Fruit fly (Drosophila melanogaster) whole organism, embryonic: ENCODE results near the gene CG14511.
A peak's percentile ranks its signal among the peaks of the same experiment; 100 is the strongest.

Experiments used
- Atf6 ChIP-seq: fragments of 200-800 bp; sonication (Bioruptor generic); IDR thresholded peaks from 2 replicates; pipeline ENCODE4 v1.3.6; 2022; ENCODE audit warnings: missing biosample characterization, missing genetic modification characterization
- B-H2 ChIP-seq: fragments of 200-800 bp; sonication (Bioruptor generic); optimal IDR thresholded peaks from 2 replicates; lab custom pipeline; 2018; ENCODE audit warnings: missing biosample characterization, mild to moderate bottlenecking, missing genetic modification characterization
- CG10274 ChIP-seq: fragments of 200-800 bp; sonication (Bioruptor generic); optimal IDR thresholded peaks from 3 replicates; lab custom pipeline; 2017; ENCODE audit warnings: missing biosample characterization, mild to moderate bottlenecking, missing genetic modification characterization
- CG12236 ChIP-seq: fragments of 200-800 bp; sonication (Bioruptor generic); optimal IDR thresholded peaks from 2 replicates; lab custom pipeline; 2016; ENCODE audit warnings: missing biosample characterization, missing genetic modification characterization
- CG1233 ChIP-seq: fragments of 200-800 bp; sonication (Bioruptor generic); optimal IDR thresholded peaks from 4 replicates; lab custom pipeline; 2018; ENCODE audit warnings: missing biosample characterization, mild to moderate bottlenecking, missing genetic modification characterization
- CG12391 ChIP-seq: fragments of 200-800 bp; sonication (Bioruptor generic); optimal IDR thresholded peaks from 3 replicates; lab custom pipeline; 2018; ENCODE audit warnings: missing biosample characterization, mild to moderate bottlenecking, missing genetic modification characterization, moderate library complexity
- CG12769 ChIP-seq: fragments of 200-800 bp; sonication (Bioruptor generic); optimal IDR thresholded peaks from 2 replicates; lab custom pipeline; 2019; ENCODE audit warnings: missing biosample characterization, mild to moderate bottlenecking, missing genetic modification characterization, moderate library complexity
- CG13287 ChIP-seq: fragments of 200-800 bp; sonication (Bioruptor generic); IDR thresholded peaks from 2 replicates; pipeline ENCODE4 v1.3.6; 2022; ENCODE audit warnings: missing biosample characterization, missing genetic modification characterization; ENCODE audit not compliant: partially characterized antibody
- CG13424 ChIP-seq: fragments of 200-800 bp; sonication (Bioruptor generic); optimal IDR thresholded peaks from 2 replicates; lab custom pipeline; 2019; ENCODE audit warnings: missing biosample characterization, mild to moderate bottlenecking, missing genetic modification characterization, moderate library complexity
- CG14710 ChIP-seq: fragments of 200-800 bp; sonication (Bioruptor generic); optimal IDR thresholded peaks from 3 replicates; lab custom pipeline; 2019; ENCODE audit warnings: missing biosample characterization, mild to moderate bottlenecking, missing genetic modification characterization, moderate library complexity
- CG15601 ChIP-seq: fragments of 200-800 bp; sonication (Bioruptor generic); optimal IDR thresholded peaks from 3 replicates; lab custom pipeline; 2019; ENCODE audit warnings: missing biosample characterization, mild to moderate bottlenecking, missing genetic modification characterization, moderate library complexity
- CG18011 ChIP-seq: fragments of 200-800 bp; sonication (Bioruptor generic); optimal IDR thresholded peaks from 2 replicates; lab custom pipeline; 2017; ENCODE audit warnings: missing biosample characterization, missing genetic modification characterization, mild to moderate bottlenecking, moderate library complexity, missing genotype
- CG18262 ChIP-seq: fragments of 200-800 bp; optimal IDR thresholded peaks from 3 replicates; lab custom pipeline; 2019; ENCODE audit warnings: missing biosample characterization, mild to moderate bottlenecking, missing genetic modification characterization, moderate library complexity
- CG2120 ChIP-seq: fragments of 200-800 bp; sonication (Bioruptor generic); optimal IDR thresholded peaks from 3 replicates; lab custom pipeline; 2016; ENCODE audit warnings: missing biosample characterization, missing genetic modification characterization
- CG30020 ChIP-seq: fragments of 200-800 bp; optimal IDR thresholded peaks from 2 replicates; lab custom pipeline; 2019; ENCODE audit warnings: missing biosample characterization, mild to moderate bottlenecking, missing genetic modification characterization, moderate library complexity
- CG31388 ChIP-seq: fragments of 200-800 bp; sonication (Bioruptor generic); optimal IDR thresholded peaks from 2 replicates; lab custom pipeline; 2016; ENCODE audit warnings: missing biosample characterization, missing genetic modification characterization
- CG4424 ChIP-seq: fragments of 200-800 bp; sonication (Bioruptor generic); optimal IDR thresholded peaks from 3 replicates; lab custom pipeline; 2016; ENCODE audit warnings: missing biosample characterization, missing genetic modification characterization
- CG7372 ChIP-seq: fragments of 200-800 bp; sonication (Bioruptor generic); IDR thresholded peaks from 2 replicates; pipeline ENCODE4 v1.3.6; 2022; ENCODE audit warnings: missing biosample characterization, missing genetic modification characterization
- CG7963 ChIP-seq: fragments of 200-800 bp; sonication (Bioruptor generic); IDR thresholded peaks from 3 replicates; pipeline ENCODE4 v1.3.6; 2022; ENCODE audit warnings: missing biosample characterization, missing genetic modification characterization; ENCODE audit not compliant: partially characterized antibody
- D19A ChIP-seq: fragments of 200-800 bp; optimal IDR thresholded peaks from 3 replicates; lab custom pipeline; 2019; ENCODE audit warnings: missing biosample characterization, mild to moderate bottlenecking, missing genetic modification characterization, moderate library complexity
- Dip2 ChIP-seq: fragments of 200-800 bp; sonication (Bioruptor generic); IDR thresholded peaks from 2 replicates; pipeline ENCODE4 v1.3.6; 2022; ENCODE audit warnings: missing biosample characterization, missing genetic modification characterization
- Dll ChIP-seq: fragments of 200-800 bp; sonication (Bioruptor generic); IDR thresholded peaks from 4 replicates; pipeline ENCODE4 v1.3.6; 2022; ENCODE audit warnings: missing biosample characterization, missing genetic modification characterization; ENCODE audit not compliant: partially characterized antibody
- Dp ChIP-seq: fragments of 200-800 bp; sonication (Bioruptor generic); optimal IDR thresholded peaks from 2 replicates; lab custom pipeline; 2018; ENCODE audit warnings: missing biosample characterization, mild to moderate bottlenecking, missing genetic modification characterization, moderate library complexity
- Eip74EF ChIP-seq, 2 experiments: fragments of 200-800 bp in 1 of 2; fragments of >200 bp in 1 of 2; sonication (Bioruptor generic) in 1 of 2; optimal IDR thresholded peaks; 2 replicates each; lab custom pipeline; 2017 to 2019; ENCODE audit warnings: missing biosample characterization in 2 of 2, missing genetic modification characterization in 2 of 2, mild to moderate bottlenecking in 1 of 2, moderate library complexity in 1 of 2
- HmgZ ChIP-seq: fragments of 200-800 bp; sonication (Bioruptor generic); optimal IDR thresholded peaks from 2 replicates; lab custom pipeline; 2018; ENCODE audit warnings: missing biosample characterization, mild to moderate bottlenecking, missing genetic modification characterization
- Trl ChIP-seq, 3 experiments: fragments of >200 bp in 2 of 3; fragments of 200-800 bp in 1 of 3; sonication (Bioruptor generic) in 1 of 3; optimal IDR thresholded peaks; 2 replicates in 1 of 3; 3 replicates in 2 of 3; lab custom pipeline; 2016 to 2017; ENCODE audit warnings: missing biosample characterization in 1 of 3, missing genetic modification characterization in 1 of 3
- YL-1 ChIP-seq: fragments of 200-800 bp; sonication (Bioruptor generic); optimal IDR thresholded peaks from 3 replicates; lab custom pipeline; 2017; ENCODE audit warnings: missing biosample characterization, mild to moderate bottlenecking, missing genetic modification characterization
- ab ChIP-seq: fragments of 200-800 bp; sonication (Bioruptor generic); optimal IDR thresholded peaks from 2 replicates; lab custom pipeline; 2016; ENCODE audit warnings: missing biosample characterization, missing genetic modification characterization
- br ChIP-seq: fragments of >200 bp; optimal IDR thresholded peaks from 2 replicates; lab custom pipeline; 2017
- cad ChIP-seq: fragments of >200 bp; optimal IDR thresholded peaks from 2 replicates; lab custom pipeline; 2017; ENCODE audit warnings: missing biosample characterization, missing genetic modification characterization
- crol ChIP-seq: fragments of 200-800 bp; sonication (Bioruptor generic); IDR thresholded peaks from 2 replicates; pipeline ENCODE4 v1.3.6; 2022; ENCODE audit warnings: missing biosample characterization, missing genetic modification characterization
- fru ChIP-seq: fragments of >200 bp; optimal IDR thresholded peaks from 2 replicates; lab custom pipeline; 2017
- ftz-f1 ChIP-seq: fragments of 200-800 bp; sonication (Bioruptor generic); optimal IDR thresholded peaks from 2 replicates; lab custom pipeline; 2016; ENCODE audit warnings: missing biosample characterization, missing genetic modification characterization
- hb ChIP-seq: fragments of 200-800 bp; sonication (Bioruptor generic); IDR thresholded peaks from 3 replicates; pipeline ENCODE4 v1.3.6; 2022; ENCODE audit warnings: missing biosample characterization, missing genetic modification characterization; ENCODE audit not compliant: partially characterized antibody
- her ChIP-seq: fragments of 200-800 bp; sonication (Bioruptor generic); optimal IDR thresholded peaks from 2 replicates; lab custom pipeline; 2016; ENCODE audit warnings: missing biosample characterization, missing genetic modification characterization
- lilli ChIP-seq: fragments of 200-800 bp; sonication (Bioruptor generic); optimal IDR thresholded peaks from 3 replicates; lab custom pipeline; 2016; ENCODE audit warnings: missing biosample characterization, missing genetic modification characterization
- mld ChIP-seq: fragments of 200-800 bp; sonication (Bioruptor generic); IDR thresholded peaks from 3 replicates; pipeline ENCODE4 v1.3.6; 2022; ENCODE audit warnings: missing biosample characterization, missing genetic modification characterization; ENCODE audit not compliant: partially characterized antibody
- nom ChIP-seq: fragments of 200-800 bp; sonication (Bioruptor generic); optimal IDR thresholded peaks from 2 replicates; lab custom pipeline; 2017; ENCODE audit warnings: missing biosample characterization, missing genetic modification characterization, mild to moderate bottlenecking, moderate library complexity, missing genetic modification reagents
- odd ChIP-seq: fragments of 200-800 bp; sonication (Bioruptor generic); optimal IDR thresholded peaks from 2 replicates; lab custom pipeline; 2017; ENCODE audit warnings: missing biosample characterization, mild to moderate bottlenecking, missing genetic modification characterization
- org-1 ChIP-seq: fragments of 200-800 bp; sonication (Bioruptor generic); optimal IDR thresholded peaks from 2 replicates; lab custom pipeline; 2017; ENCODE audit warnings: missing biosample characterization, missing genetic modification characterization
- otp ChIP-seq: fragments of 200-800 bp; sonication (Bioruptor generic); IDR thresholded peaks from 3 replicates; pipeline ENCODE4, ENCODE4 v1.3.6; 2022; ENCODE audit warnings: missing biosample characterization, missing genetic modification characterization
- pzg ChIP-seq: fragments of 200-800 bp; sonication (Bioruptor generic); optimal IDR thresholded peaks from 3 replicates; lab custom pipeline; 2018; ENCODE audit warnings: missing biosample characterization, mild to moderate bottlenecking, missing genetic modification characterization, moderate library complexity
- repo ChIP-seq: fragments of 200-800 bp; sonication (Bioruptor generic); optimal IDR thresholded peaks from 2 replicates; lab custom pipeline; 2016; ENCODE audit warnings: missing biosample characterization, missing genetic modification characterization
- sens ChIP-seq: fragments of 200-800 bp; sonication (Bioruptor generic); peaks from one replicate; lab custom pipeline; 2016; ENCODE audit warnings: missing biosample characterization, missing genetic modification characterization
- shn ChIP-seq: fragments of 200-800 bp; sonication (Bioruptor generic); optimal IDR thresholded peaks from 3 replicates; lab custom pipeline; 2016; ENCODE audit warnings: missing biosample characterization, missing genetic modification characterization
- slou ChIP-seq: fragments of 200-800 bp; sonication (Bioruptor generic); optimal IDR thresholded peaks from 3 replicates; lab custom pipeline; 2016; ENCODE audit warnings: missing biosample characterization, missing genetic modification characterization
- tap ChIP-seq: fragments of 200-800 bp; optimal IDR thresholded peaks from 3 replicates; lab custom pipeline; 2019; ENCODE audit warnings: missing biosample characterization, mild to moderate bottlenecking, missing genetic modification characterization, moderate library complexity
- zen2 ChIP-seq: fragments of 200-800 bp; sonication (Bioruptor generic); IDR thresholded peaks from 3 replicates; pipeline ENCODE4 v1.3.6; 2022; ENCODE audit warnings: missing biosample characterization, missing genetic modification characterization; ENCODE audit not compliant: partially characterized antibody

Gene CG14511

DNA sequence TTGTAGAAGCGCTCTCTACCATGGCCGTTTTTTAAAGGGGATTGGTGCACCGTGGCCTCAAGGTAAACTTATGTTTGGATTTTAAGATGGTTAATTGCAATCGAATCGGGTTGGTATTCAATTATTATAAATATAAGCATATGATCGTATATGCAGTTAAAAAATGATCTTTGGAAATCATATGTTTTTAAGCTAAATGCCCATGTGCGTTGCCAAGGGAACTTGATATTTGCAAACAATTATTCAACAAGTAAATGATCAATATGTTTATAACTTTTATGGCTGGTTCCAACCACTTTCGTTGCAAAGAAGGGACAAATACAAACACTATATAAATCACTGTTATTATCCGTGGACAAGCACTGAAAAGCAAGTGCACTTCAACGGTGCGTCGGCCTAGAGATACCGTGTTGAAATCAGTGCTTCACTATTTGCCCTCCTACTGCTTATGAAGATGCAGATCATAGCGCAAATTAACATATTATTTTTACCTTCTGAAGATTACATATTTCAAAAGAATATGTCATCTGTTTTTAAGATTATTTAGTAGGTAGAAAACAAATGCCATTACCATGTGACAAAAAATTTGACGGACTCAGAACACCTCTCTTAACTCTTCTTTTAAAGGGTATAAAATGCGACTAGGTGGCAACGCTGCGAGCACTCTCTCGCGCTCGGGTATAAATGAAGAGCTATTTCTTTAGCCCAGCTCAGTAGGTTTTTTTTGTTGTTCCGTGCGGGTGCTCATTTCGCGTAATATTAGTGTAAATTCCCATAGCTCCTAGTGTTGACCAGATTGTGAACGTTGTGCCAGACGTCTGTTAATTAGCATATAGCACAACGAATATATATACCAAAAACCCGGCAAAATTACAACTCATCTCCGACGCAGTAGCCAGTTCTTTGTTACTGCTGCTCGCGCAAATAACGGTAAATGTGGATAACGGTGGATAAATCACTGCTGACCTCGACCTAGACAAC is 11.0 kb upstream of the CG14511 start, which contains the start of gene rdog (continued):
- TF ChIP-seq Dll (no peak), odd (GFP tag; lab: Kevin White, UChicago) (peak; percentile 71), her (GFP tag; lab: Kevin White, UChicago) (peak; percentile 60), CG2120 (peak; percentile 88), CG13424 (peak; percentile 77), CG18262 (tag; lab: Kevin White, UChicago) (peak; percentile 60), pzg (peak; percentile 20), CG31388 (GFP tag; lab: Kevin White, UChicago) (peak; percentile 65), CG18011 (GFP tag; lab: Kevin White, UChicago) (peak; percentile 1), slou (GFP tag; lab: Kevin White, UChicago) (peak; percentile 6), CG12769 (peak; percentile 77), zen2 (GFP tag; lab: Robert Waterston, UW) (no peak), CG14710 (tag; lab: Kevin White, UChicago) (peak; percentile 79), CG13287 (GFP tag; lab: Robert Waterston, UW) (peak; percentile 35; the same call in 1 of the 2 replicates), otp (GFP tag; lab: Robert Waterston, UW) (peak; percentile 38; the same call in 1 of the 3 replicates), HmgZ (tag; lab: Kevin White, UChicago) (peak; percentile 81), sens (peak; percentile 98), CG30020 (tag; lab: Kevin White, UChicago) (peak; percentile 46), CG12391 (tag; lab: Kevin White, UChicago) (peak; percentile 85), CG10274 (GFP tag; lab: Kevin White, UChicago) (peak; percentile 46), ftz-f1 (peak; percentile 15), Dip2 (GFP tag; lab: Robert Waterston, UW) (no peak), B-H2 (GFP tag; lab: Kevin White, UChicago) (peak; percentile 58), CG1233 (GFP tag; lab: Kevin White, UChicago) (peak; percentile 69), Eip74EF (GFP tag; optimal IDR thresholded peaks at IDR 0.05; lab: Kevin White, UChicago) (no peak), CG15601 (tag; lab: Kevin White, UChicago) (peak; percentile 67), CG7372 (no peak), org-1 (GFP tag; lab: Kevin White, UChicago) (peak; percentile 68), mld (GFP tag; lab: Robert Waterston, UW) (no peak), ab (GFP tag; lab: Kevin White, UChicago) (peak; percentile 67), hb (GFP tag; lab: Robert Waterston, UW) (no peak), tap (peak; percentile 73), CG4424 (GFP tag; lab: Kevin White, UChicago) (peak; percentile 88), shn (GFP tag; lab: Kevin White, UChicago) (peak; percentile 81), repo (GFP tag; lab: Kevin White, UChicago) (peak; percentile 24), br (lab: Kevin White, UChicago) (no peak), CG7963 (GFP tag; lab: Robert Waterston, UW) (no peak), CG12236 (GFP tag; lab: Kevin White, UChicago) (peak; percentile 68), Atf6 (GFP tag; lab: Robert Waterston, UW) (peak; percentile 82), crol (GFP tag; lab: Robert Waterston, UW) (no peak), Dp (GFP tag; lab: Kevin White, UChicago) (no peak), lilli (GFP tag; lab: Kevin White, UChicago) (peak; percentile 88), Trl (optimal IDR thresholded peaks at IDR 0.05; lab: Kevin White, UChicago) (peak; percentile 57 to 74), Trl (GFP tag; optimal IDR thresholded peaks at IDR 0.05; lab: Kevin White, UChicago) (peak; percentile 76), YL-1 (peak; percentile 75), nom (GFP tag; lab: Kevin White, UChicago) (peak; percentile 72), cad (GFP tag; lab: Kevin White, UChicago) (no peak), D19A (tag; lab: Kevin White, UChicago) (peak; percentile 66), fru (lab: Kevin White, UChicago) (no peak)
